Fruit fly (Drosophila melanogaster) whole organism, adult: ENCODE data around the gene CG8097.

Experiments used
- CG12768 ChIP-seq: fragments of 200-800 bp; sonication (Bioruptor generic); optimal IDR thresholded peaks from 2 replicates; lab custom pipeline; 2017; ENCODE audit warnings: missing biosample characterization, missing genetic modification characterization, mild to moderate bottlenecking, moderate library complexity, missing genetic modification reagents
- CG33017 ChIP-seq: fragments of 200-800 bp; sonication (Bioruptor generic); optimal IDR thresholded peaks from 2 replicates; lab custom pipeline; 2018; ENCODE audit warnings: missing biosample characterization, mild to moderate bottlenecking, missing genetic modification characterization, moderate library complexity
- kay ChIP-seq: fragments of 200-800 bp; sonication (Bioruptor generic); peaks from one replicate; lab custom pipeline; 2016; ENCODE audit warnings: missing biosample characterization, missing genetic modification characterization, borderline replicate concordance

dm6 chrX:15545467-15546197 lies 37.3 kb upstream of the CG8097 start:
- TF ChIP-seq CG12768 (GFP tag; lab: Kevin White, UChicago) (no peak), kay (GFP tag; lab: Kevin White, UChicago) (no peak), CG33017 (tag; lab: Kevin White, UChicago) (no peak)
